Worm (Caenorhabditis elegans): ENCODE results near the gene nac-2.

DNA sequence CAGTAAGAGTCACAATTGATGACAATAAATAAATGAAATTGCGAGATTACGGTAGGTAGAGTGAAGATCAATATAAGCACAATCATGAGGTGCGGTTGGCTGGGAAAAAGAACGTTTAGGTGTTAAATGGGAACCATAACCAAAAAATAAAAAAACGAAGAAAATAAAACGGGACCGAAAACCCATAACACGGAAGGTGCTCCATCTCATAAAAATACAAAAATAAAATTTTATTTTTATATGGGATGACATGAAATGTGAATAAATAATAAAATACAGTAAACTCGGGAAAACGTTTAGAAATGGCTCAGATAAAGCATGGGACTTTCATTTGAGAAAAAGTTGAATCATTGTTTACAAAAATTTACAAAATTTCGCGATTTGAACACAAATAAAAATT is 32.4 kb upstream of the nac-2 start, which contains the start of gene F02A9.7:
- TF ChIP-seq ama-1 (optimal IDR thresholded peaks at IDR 0.05) (no peak), nhr-12 (tag; optimal IDR thresholded peaks at IDR 0.05) (no peak), aly-2 (tag; optimal IDR thresholded peaks at IDR 0.05) (no peak), R02D3.7 (tag; optimal IDR thresholded peaks at IDR 0.05) (no peak), daf-12 (tag; optimal IDR thresholded peaks at IDR 0.05) (no peak), nhr-76 (tag; optimal IDR thresholded peaks at IDR 0.05) (no peak), elt-3 (tag; optimal IDR thresholded peaks at IDR 0.05) (no peak), lin-39 (tag; optimal IDR thresholded peaks at IDR 0.05) (no peak), nhr-11 (tag; optimal IDR thresholded peaks at IDR 0.05) (no peak), nhr-237 (tag; optimal IDR thresholded peaks at IDR 0.05) (no peak), nhr-77 (tag; optimal IDR thresholded peaks at IDR 0.05) (no peak)
